Worm (Caenorhabditis elegans) whole organism, L4 larva: ENCODE data around the gene nhr-21.

Source experiments
- F10B5.3 ChIP-seq: sonication (generic microtip); optimal IDR thresholded peaks from 2 replicates; lab custom pipeline; 2016; ENCODE audit warnings: mild to moderate bottlenecking, missing genetic modification characterization, missing compliant biosample characterization
- T20F7.1 ChIP-seq: fragments of 200-800 bp; sonication (Bioruptor generic); optimal IDR thresholded peaks from 2 replicates; lab custom pipeline; 2018; ENCODE audit warnings: mild to moderate bottlenecking, missing genetic modification characterization, missing compliant biosample characterization
- Y48G9A.11 ChIP-seq: fragments of 200-800 bp; sonication (Bioruptor generic); IDR thresholded peaks from 2 replicates; pipeline ENCODE4 v1.3.6; 2022; ENCODE audit warnings: missing genetic modification reagents, missing genetic modification characterization, missing compliant biosample characterization
- Y75B8A.6 ChIP-seq: fragments of 200-800 bp; sonication (Bioruptor generic); IDR thresholded peaks from 2 replicates; pipeline ENCODE4 v1.3.6; 2022; ENCODE audit warnings: missing genetic modification reagents, missing genetic modification characterization, missing compliant biosample characterization
- aha-1 ChIP-seq: fragments of 150-350 bp; peaks from one replicate; lab custom pipeline; 2014; ENCODE audit warnings: missing biosample characterization, missing genetic modification characterization
- arid-1 ChIP-seq: fragments of 200-800 bp; sonication (Bioruptor generic); conservative IDR thresholded peaks from 2 replicates; pipeline ENCODE4 v1.3.6; 2022; ENCODE audit warnings: missing genetic modification reagents, missing genetic modification characterization, missing compliant biosample characterization
- ceh-28 ChIP-seq: fragments of 150-350 bp; optimal IDR thresholded peaks from 2 replicates; lab custom pipeline; 2014; ENCODE audit warnings: missing biosample characterization, missing genetic modification reagents, missing genetic modification characterization
- ceh-82 ChIP-seq: sonication (generic microtip); optimal IDR thresholded peaks from 2 replicates; lab custom pipeline; 2017; ENCODE audit warnings: missing biosample characterization, missing genetic modification characterization
- daf-12 ChIP-seq: fragments of 150-350 bp; optimal IDR thresholded peaks from 2 replicates; lab custom pipeline; 2014; ENCODE audit warnings: missing biosample characterization, missing genetic modification reagents, missing genetic modification characterization
- daf-16 ChIP-seq, 3 experiments: sonication (generic microtip); optimal IDR thresholded peaks; 2 replicates each; lab custom pipeline; 2016 to 2017; ENCODE audit warnings: missing genetic modification characterization in 3 of 3, missing genetic modification reagents in 3 of 3, mild to moderate bottlenecking in 2 of 3, missing compliant biosample characterization in 2 of 3, missing biosample characterization in 1 of 3, moderate library complexity in 1 of 3
- daf-19 ChIP-seq: fragments of 200-800 bp; sonication (Bioruptor generic); conservative IDR thresholded peaks from 2 replicates; pipeline ENCODE4 v1.3.6; 2022; ENCODE audit warnings: missing genetic modification characterization, missing compliant biosample characterization
- daf-8 ChIP-seq: fragments of 200-800 bp; sonication (Bioruptor generic); IDR thresholded peaks from 2 replicates; pipeline ENCODE4 v1.3.6; 2022; ENCODE audit warnings: missing genetic modification characterization, missing compliant biosample characterization
- dpl-1 ChIP-seq: fragments of 150-350 bp; optimal IDR thresholded peaks from 2 replicates; lab custom pipeline; 2014; ENCODE audit warnings: missing biosample characterization, missing genetic modification reagents, missing genetic modification characterization
- duxl-1 ChIP-seq: sonication (generic microtip); optimal IDR thresholded peaks from 2 replicates; lab custom pipeline; 2016; ENCODE audit warnings: mild to moderate bottlenecking, missing genetic modification characterization, moderate library complexity, missing compliant biosample characterization; ENCODE audit not compliant: poor library complexity
- hif-1 ChIP-seq, 2 experiments: sonication (generic microtip); optimal IDR thresholded peaks; 2 replicates each; lab custom pipeline; 2016 to 2017; ENCODE audit warnings: missing compliant biosample characterization in 2 of 2, missing genetic modification characterization in 2 of 2, missing genetic modification reagents in 2 of 2, missing genotype in 2 of 2, mild to moderate bottlenecking in 1 of 2
- hlh-30 ChIP-seq: sonication (generic microtip); optimal IDR thresholded peaks from 2 replicates; lab custom pipeline; 2017; ENCODE audit warnings: antibody characterized with exemption, mild to moderate bottlenecking, missing genetic modification characterization, missing compliant biosample characterization; ENCODE audit not compliant: insufficient read depth
- lin-15B ChIP-seq: fragments of 150-350 bp; sonication (generic microtip); optimal IDR thresholded peaks from 3 replicates; lab custom pipeline; 2014; ENCODE audit warnings: missing biosample characterization, missing genetic modification characterization
- lin-39 ChIP-seq: fragments of 150-350 bp; optimal IDR thresholded peaks from 2 replicates; lab custom pipeline; 2014; ENCODE audit warnings: missing biosample characterization, missing genetic modification reagents, missing genetic modification characterization
- madf-5 ChIP-seq, 2 experiments: fragments of 200-800 bp; sonication (Bioruptor generic); IDR thresholded peaks; 2 replicates each; pipeline ENCODE4 v1.3.6; 2022; ENCODE audit warnings: missing compliant biosample characterization in 2 of 2, missing genetic modification characterization in 2 of 2
- nhr-11 ChIP-seq: fragments of 150-350 bp; optimal IDR thresholded peaks from 2 replicates; lab custom pipeline; 2014; ENCODE audit warnings: missing biosample characterization, missing genetic modification characterization
- nhr-111 ChIP-seq: fragments of 200-800 bp; sonication (Bioruptor generic); optimal IDR thresholded peaks from 2 replicates; lab custom pipeline; 2018; ENCODE audit warnings: mild to moderate bottlenecking, missing genetic modification characterization, missing compliant biosample characterization
- nhr-28 ChIP-seq: fragments of 150-350 bp; optimal IDR thresholded peaks from 2 replicates; lab custom pipeline; 2014; ENCODE audit warnings: missing biosample characterization, missing genetic modification characterization
- nhr-41 ChIP-seq: fragments of 200-800 bp; sonication (Bioruptor generic); IDR thresholded peaks from 2 replicates; pipeline ENCODE4 v1.3.6; 2022; ENCODE audit warnings: missing genetic modification reagents, missing genetic modification characterization, missing compliant biosample characterization
- nhr-42 ChIP-seq: fragments of 200-800 bp; sonication (Bioruptor generic); IDR thresholded peaks from 2 replicates; pipeline ENCODE4 v1.3.6; 2022; ENCODE audit warnings: missing genetic modification characterization, missing compliant biosample characterization
- nhr-76 ChIP-seq: fragments of 150-350 bp; optimal IDR thresholded peaks from 2 replicates; lab custom pipeline; 2014; ENCODE audit warnings: missing biosample characterization, missing genetic modification characterization
- pha-4 ChIP-seq, 2 experiments: fragments of 150-350 bp in 1 of 2; fragments of 200-800 bp in 1 of 2; sonication (Bioruptor generic) in 1 of 2; IDR thresholded peaks in 1 of 2; optimal IDR thresholded peaks in 1 of 2; 2 replicates each; pipeline versions ENCODE4 v1.3.6 to Lab custom; 2014 to 2022; ENCODE audit warnings: missing genetic modification characterization in 2 of 2, missing genetic modification reagents in 2 of 2, missing biosample characterization in 1 of 2, missing compliant biosample characterization in 1 of 2
- php-3 ChIP-seq: fragments of 200-800 bp; sonication (Bioruptor generic); IDR thresholded peaks from 2 replicates; pipeline ENCODE4 v1.3.6; 2022; ENCODE audit warnings: missing genetic modification reagents, missing genetic modification characterization, missing compliant biosample characterization
- rbr-2 ChIP-seq: sonication (generic microtip); optimal IDR thresholded peaks from 2 replicates; lab custom pipeline; 2016; ENCODE audit warnings: missing genotype, missing genetic modification characterization, missing compliant biosample characterization
- saeg-2 ChIP-seq: fragments of 200-800 bp; sonication (Bioruptor generic); IDR thresholded peaks from 2 replicates; pipeline ENCODE4 v1.3.6; 2022; ENCODE audit warnings: missing genetic modification reagents, missing genetic modification characterization, missing compliant biosample characterization
- sdz-12 ChIP-seq: fragments of 200-800 bp; sonication (Bioruptor generic); optimal IDR thresholded peaks from 2 replicates; lab custom pipeline; 2018; ENCODE audit warnings: mild to moderate bottlenecking, missing genetic modification characterization, missing compliant biosample characterization
- set-16 ChIP-seq: fragments of 200-800 bp; sonication (Bioruptor generic); IDR thresholded peaks from 2 replicates; pipeline ENCODE4 v1.3.6; 2022; ENCODE audit warnings: missing genetic modification reagents, missing genetic modification characterization, missing compliant biosample characterization
- snpc-4 ChIP-seq: fragments of 150-350 bp; optimal IDR thresholded peaks from 2 replicates; lab custom pipeline; 2014; ENCODE audit warnings: missing biosample characterization, missing genetic modification characterization
- tag-97 ChIP-seq: fragments of 200-800 bp; sonication (Bioruptor generic); IDR thresholded peaks from 2 replicates; pipeline ENCODE4 v1.3.6; 2022; ENCODE audit warnings: missing genetic modification characterization, missing compliant biosample characterization
- zfp-3 ChIP-seq: fragments of 200-800 bp; sonication (Bioruptor generic); conservative IDR thresholded peaks from 2 replicates; pipeline ENCODE4 v1.3.6; 2022; ENCODE audit warnings: missing genetic modification reagents, missing genetic modification characterization, missing compliant biosample characterization

Gene nhr-21

DNA sequence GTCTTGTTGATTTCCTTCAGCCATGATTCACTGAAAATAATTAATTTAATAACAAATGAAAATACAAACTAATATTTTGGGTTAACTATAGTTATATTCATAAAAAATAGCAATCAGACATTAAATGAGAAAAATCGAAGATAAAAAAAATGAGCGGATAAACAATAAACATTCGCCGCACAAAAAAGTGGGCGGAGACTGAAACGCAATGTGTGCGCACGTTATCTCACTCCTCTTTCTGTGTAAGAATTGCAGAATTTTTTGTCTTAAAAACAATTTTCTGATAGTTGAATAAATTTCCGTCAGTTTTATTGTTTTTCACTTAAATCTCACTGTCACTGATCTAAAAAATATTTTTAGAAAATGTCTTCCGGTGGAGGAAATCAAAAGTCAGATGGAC is 35.1 kb downstream of the nhr-21 start, which contains the start of the genes mtch-1 and rpb-4 (continued):
- TF ChIP-seq daf-12, result no peak
- TF ChIP-seq ceh-28 (tag; lab: Kevin White, UChicago), result no peak
- peak; percentile 11 for TF ChIP-seq nhr-28 (tag; lab: Kevin White, UChicago)
- TF ChIP-seq T20F7.1 (GFP tag; lab: Kevin White, UChicago), result peak; percentile 30
- no peak for TF ChIP-seq pha-4 (GFP tag; IDR thresholded peaks at IDR 0.05; lab: Robert Waterston, UW)
- peak; percentile 50 for TF ChIP-seq pha-4 (tag; optimal IDR thresholded peaks at IDR 0.05; lab: Kevin White, UChicago)
- peak in 1 of 2 experiments; percentile 50 for TF ChIP-seq daf-16 (GFP tag; optimal IDR thresholded peaks at IDR 0.05; lab: Kevin White, UChicago)
- peak; percentile 93 for TF ChIP-seq daf-16 (tag; optimal IDR thresholded peaks at IDR 0.05; lab: Kevin White, UChicago)
- TF ChIP-seq nhr-111 (GFP tag; lab: Kevin White, UChicago), result no peak
- no peak for TF ChIP-seq lin-15B (tag; lab: Kevin White, UChicago)
- peak; percentile 29 for TF ChIP-seq hlh-30 (tag; lab: Kevin White, UChicago)
- no peak for TF ChIP-seq ceh-82 (tag; lab: Kevin White, UChicago)
- no peak for TF ChIP-seq nhr-11 (tag; lab: Kevin White, UChicago)
- TF ChIP-seq madf-5 (GFP tag; IDR thresholded peaks at IDR 0.05; lab: Robert Waterston, UW), result no peak
- TF ChIP-seq daf-8 (GFP tag; lab: Robert Waterston, UW), result no peak
- TF ChIP-seq arid-1 (GFP tag; lab: Robert Waterston, UW), result no peak
- no peak for TF ChIP-seq tag-97
- no peak for TF ChIP-seq saeg-2 (GFP tag; lab: Robert Waterston, UW)
- TF ChIP-seq Y48G9A.11, result no peak
- TF ChIP-seq dpl-1 (GFP tag; lab: Kevin White, UChicago), result peak; percentile 34
- TF ChIP-seq php-3 (GFP tag; lab: Robert Waterston, UW), result no peak

DNA sequence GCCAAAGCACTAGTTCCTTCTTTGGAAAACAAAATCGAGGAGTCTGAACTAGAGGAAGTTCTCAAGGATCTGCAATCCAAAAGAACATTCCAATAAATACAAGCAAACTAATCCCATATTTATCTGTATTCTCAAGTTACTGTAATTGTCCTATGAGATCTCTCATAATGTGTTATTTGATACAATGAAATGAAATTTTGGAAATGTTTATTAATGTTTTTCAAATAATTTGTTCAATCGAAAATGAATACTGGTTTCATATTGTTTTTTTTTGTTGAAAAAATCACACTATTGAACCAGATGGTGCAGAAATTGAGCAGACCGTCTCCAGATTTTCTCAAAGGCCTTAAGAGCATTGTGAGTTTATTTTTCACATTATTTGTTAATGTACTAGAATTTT is 36.0 kb downstream of the nhr-21 start, which contains the start of gene F43E2.1:
Gene F43E2.1, plus strand, starts transcription at position 301 of the 400 bp plus-strand sequence.
- TF ChIP-seq nhr-28 (tag; lab: Kevin White, UChicago) (no peak), aha-1 (tag; lab: Kevin White, UChicago) (no peak), nhr-41 (GFP tag; lab: Robert Waterston, UW) (no peak), lin-39 (tag; lab: Kevin White, UChicago) (no peak), lin-15B (tag; lab: Kevin White, UChicago) (no peak), set-16 (GFP tag; lab: Robert Waterston, UW) (no peak), Y75B8A.6 (GFP tag; lab: Robert Waterston, UW) (no peak), hif-1 (tag; optimal IDR thresholded peaks at IDR 0.05; lab: Kevin White, UChicago) (no peak), sdz-12 (GFP tag; lab: Kevin White, UChicago) (no peak), Y48G9A.11 (no peak), nhr-76 (tag; lab: Kevin White, UChicago) (no peak), rbr-2 (tag; lab: Kevin White, UChicago) (no peak), snpc-4 (tag; lab: Kevin White, UChicago) (no peak), zfp-3 (GFP tag; lab: Robert Waterston, UW) (no peak)

DNA sequence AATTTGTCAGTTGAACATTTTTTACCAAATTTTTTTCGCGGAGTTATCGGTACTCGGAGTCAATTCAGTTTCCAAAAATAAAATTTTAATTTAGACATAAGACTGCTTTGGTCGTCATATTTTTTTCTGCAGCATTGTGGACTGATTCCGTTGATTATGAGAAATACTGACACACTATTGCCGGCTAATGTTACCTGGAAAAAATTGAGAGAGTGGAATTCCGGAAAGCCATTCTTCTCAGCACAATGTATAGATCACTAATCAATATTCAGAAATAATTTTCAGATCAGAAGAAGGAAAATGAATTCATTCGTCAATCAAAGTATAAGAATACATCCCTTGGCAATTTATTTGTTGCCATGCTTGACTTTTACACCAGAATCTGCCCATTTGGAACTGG is 40.0 kb downstream of the nhr-21 start, which contains the start of gene C07D10.6:
Gene C07D10.6, plus strand, starts transcription at position 301 of the 400 bp plus-strand sequence.
- TF ChIP-seq ceh-82 (tag; lab: Kevin White, UChicago), result no peak
- TF ChIP-seq daf-19 (GFP tag; lab: Robert Waterston, UW), result no peak
- no peak for TF ChIP-seq duxl-1 (tag; lab: Kevin White, UChicago)
- no peak for TF ChIP-seq nhr-42 (GFP tag; lab: Robert Waterston, UW)
- TF ChIP-seq sdz-12 (GFP tag; lab: Kevin White, UChicago), result no peak
- no peak for TF ChIP-seq Y75B8A.6 (GFP tag; lab: Robert Waterston, UW)
- TF ChIP-seq F10B5.3 (tag; lab: Kevin White, UChicago), result no peak
